Worm (Caenorhabditis elegans) whole organism, mixed stage, embryonic: ENCODE measurements around the gene Y54G2A.41.
"Not testable (repeated sequence)": the region's sequence is repeated elsewhere in the genome, so short reads cannot be mapped to it uniquely, and the experiment has no call there.

Experiments used
- lin-13 ChIP-seq: fragments of 150-350 bp; optimal IDR thresholded peaks from 2 replicates; lab custom pipeline; 2014; ENCODE audit warnings: missing biosample characterization, missing genetic modification characterization
- mep-1 ChIP-seq: fragments of 150-350 bp; optimal IDR thresholded peaks from 2 replicates; lab custom pipeline; 2017; ENCODE audit warnings: missing biosample characterization, missing genetic modification reagents, missing genetic modification characterization, inconsistent platforms
- pha-4 ChIP-seq: fragments of 150-350 bp; optimal IDR thresholded peaks from 2 replicates; lab custom pipeline; 2018; ENCODE audit warnings: missing biosample characterization, missing genetic modification reagents, missing genetic modification characterization
- sem-2 ChIP-seq: fragments of 200-800 bp; sonication (Bioruptor generic); optimal IDR thresholded peaks from 2 replicates; lab custom pipeline; 2018; ENCODE audit warnings: mild to moderate bottlenecking, missing genetic modification characterization, missing compliant biosample characterization
- sptf-1 ChIP-seq: sonication (generic microtip); optimal IDR thresholded peaks from 2 replicates; lab custom pipeline; 2017; ENCODE audit warnings: mild to moderate bottlenecking, missing genetic modification characterization, moderate library complexity, missing compliant biosample characterization
- unc-62 ChIP-seq: fragments of 150-350 bp; optimal IDR thresholded peaks from 2 replicates; lab custom pipeline; 2014; ENCODE audit warnings: missing biosample characterization, missing genetic modification reagents, missing genetic modification characterization
- ztf-11 ChIP-seq: fragments of 150-350 bp; optimal IDR thresholded peaks from 2 replicates; lab custom pipeline; 2014; ENCODE audit warnings: missing biosample characterization, missing genetic modification characterization

- not testable (repeated sequence) for TF ChIP-seq lin-13 (tag; lab: Kevin White, UChicago); unc-62 (GFP tag; lab: Kevin White, UChicago); pha-4; mep-1 (tag; lab: Kevin White, UChicago); ztf-11 (tag; lab: Kevin White, UChicago); sptf-1 (tag; lab: Kevin White, UChicago); sem-2 (GFP tag; lab: Kevin White, UChicago)
These were observed 49.9 kb downstream of the Y54G2A.41 start, which contains the start of gene Y54G2A.44 for ce11 chrIV:2801558-2801957.
